Fruit fly (Drosophila melanogaster) whole organism, embryonic: ENCODE data around the gene CG18675.

ENCODE experiments used
- Ada2b ChIP-seq: fragments of 200-800 bp; sonication (Bioruptor generic); IDR thresholded peaks from 2 replicates; pipeline ENCODE4 v1.3.6; 2022; ENCODE audit warnings: missing biosample characterization, missing genetic modification characterization
- B-H2 ChIP-seq: fragments of 200-800 bp; sonication (Bioruptor generic); optimal IDR thresholded peaks from 2 replicates; lab custom pipeline; 2018; ENCODE audit warnings: missing biosample characterization, mild to moderate bottlenecking, missing genetic modification characterization
- Bdp1 ChIP-seq: fragments of 200-800 bp; sonication (Bioruptor generic); optimal IDR thresholded peaks from 3 replicates; lab custom pipeline; 2016; ENCODE audit warnings: missing biosample characterization, missing genetic modification characterization
- CG11696 ChIP-seq: fragments of 200-800 bp; sonication (Bioruptor generic); IDR thresholded peaks from 2 replicates; pipeline ENCODE4 v1.3.6; 2022; ENCODE audit warnings: missing biosample characterization, missing genetic modification characterization
- CG12071 ChIP-seq: fragments of 200-800 bp; sonication (Bioruptor generic); optimal IDR thresholded peaks from 3 replicates; lab custom pipeline; 2018; ENCODE audit warnings: missing biosample characterization, mild to moderate bottlenecking, missing genetic modification characterization
- CG12219 ChIP-seq: fragments of 200-800 bp; sonication (Bioruptor generic); optimal IDR thresholded peaks from 3 replicates; lab custom pipeline; 2018; ENCODE audit warnings: missing biosample characterization, mild to moderate bottlenecking, missing genetic modification characterization
- CG12769 ChIP-seq: fragments of 200-800 bp; sonication (Bioruptor generic); optimal IDR thresholded peaks from 2 replicates; lab custom pipeline; 2019; ENCODE audit warnings: missing biosample characterization, mild to moderate bottlenecking, missing genetic modification characterization, moderate library complexity
- CG13123 ChIP-seq: fragments of 200-800 bp; sonication (Bioruptor generic); optimal IDR thresholded peaks from 2 replicates; lab custom pipeline; 2016; ENCODE audit warnings: missing biosample characterization, missing genetic modification characterization
- CG14710 ChIP-seq: fragments of 200-800 bp; sonication (Bioruptor generic); optimal IDR thresholded peaks from 3 replicates; lab custom pipeline; 2019; ENCODE audit warnings: missing biosample characterization, mild to moderate bottlenecking, missing genetic modification characterization, moderate library complexity
- CG14965 ChIP-seq: fragments of 200-800 bp; sonication (Bioruptor generic); optimal IDR thresholded peaks from 2 replicates; lab custom pipeline; 2016; ENCODE audit warnings: missing biosample characterization, missing genetic modification characterization, borderline replicate concordance
- CG18599 ChIP-seq: fragments of 200-800 bp; sonication (Bioruptor generic); optimal IDR thresholded peaks from 3 replicates; lab custom pipeline; 2017; ENCODE audit warnings: missing biosample characterization, missing genetic modification characterization, mild to moderate bottlenecking, moderate library complexity, missing genetic modification reagents
- CG2120 ChIP-seq: fragments of 200-800 bp; sonication (Bioruptor generic); optimal IDR thresholded peaks from 3 replicates; lab custom pipeline; 2016; ENCODE audit warnings: missing biosample characterization, missing genetic modification characterization
- CG33213 ChIP-seq: fragments of 200-800 bp; sonication (Bioruptor generic); optimal IDR thresholded peaks from 3 replicates; lab custom pipeline; 2016; ENCODE audit warnings: missing biosample characterization, missing genetic modification characterization
- CG3838 ChIP-seq: fragments of 200-800 bp; sonication (Bioruptor generic); optimal IDR thresholded peaks from 3 replicates; lab custom pipeline; 2016; ENCODE audit warnings: missing biosample characterization, missing genetic modification characterization
- CG43689 ChIP-seq: fragments of 200-800 bp; sonication (Bioruptor generic); IDR thresholded peaks from 2 replicates; pipeline ENCODE4 v1.3.6; 2022; ENCODE audit warnings: missing biosample characterization, missing genetic modification characterization
- CG5180 ChIP-seq: fragments of 200-800 bp; sonication (Bioruptor generic); optimal IDR thresholded peaks from 3 replicates; lab custom pipeline; 2017; ENCODE audit warnings: missing biosample characterization, missing genetic modification characterization, mild to moderate bottlenecking, moderate library complexity, missing genetic modification reagents
- CG6175 ChIP-seq: fragments of 200-800 bp; sonication (Bioruptor generic); IDR thresholded peaks from 3 replicates; pipeline ENCODE4 v1.3.6; 2022; ENCODE audit warnings: missing biosample characterization, missing genetic modification characterization
- CG6791 ChIP-seq: fragments of 200-800 bp; sonication (Bioruptor generic); IDR thresholded peaks from 3 replicates; pipeline ENCODE4 v1.3.6; 2022; ENCODE audit warnings: missing biosample characterization, missing genetic modification characterization; ENCODE audit not compliant: partially characterized antibody
- CG6813 ChIP-seq: fragments of 200-800 bp; sonication (Bioruptor generic); optimal IDR thresholded peaks from 2 replicates; lab custom pipeline; 2017; ENCODE audit warnings: missing biosample characterization, missing genetic modification characterization, mild to moderate bottlenecking, moderate library complexity, missing genetic modification reagents
- CG8290 ChIP-seq, 3 experiments: fragments of 200-800 bp; sonication (Bioruptor generic); optimal IDR thresholded peaks; 2 replicates each; lab custom pipeline; 2016 to 2019; ENCODE audit warnings: missing biosample characterization in 3 of 3, missing genetic modification characterization in 3 of 3, mild to moderate bottlenecking in 2 of 3, moderate library complexity in 1 of 3
- CG9876 ChIP-seq: fragments of 200-800 bp; sonication (Bioruptor generic); optimal IDR thresholded peaks from 2 replicates; lab custom pipeline; 2016; ENCODE audit warnings: missing biosample characterization, missing genetic modification characterization
- Deaf1 ChIP-seq: fragments of 200-800 bp; optimal IDR thresholded peaks from 3 replicates; lab custom pipeline; 2019; ENCODE audit warnings: missing biosample characterization, mild to moderate bottlenecking, missing genetic modification characterization, moderate library complexity
- E2f2 ChIP-seq: fragments of 200-800 bp; sonication (Bioruptor generic); IDR thresholded peaks from 2 replicates; pipeline ENCODE4 v1.3.6; 2022; ENCODE audit warnings: missing biosample characterization, missing genetic modification characterization
- Gug ChIP-seq: fragments of 200-800 bp; sonication (Bioruptor generic); IDR thresholded peaks from 4 replicates; pipeline ENCODE4 v1.3.6; 2022; ENCODE audit warnings: missing biosample characterization, missing genetic modification characterization
- HLHmδ ChIP-seq: fragments of 200-800 bp; sonication (Bioruptor generic); optimal IDR thresholded peaks from 2 replicates; lab custom pipeline; 2018; ENCODE audit warnings: missing biosample characterization, mild to moderate bottlenecking, missing genetic modification characterization, moderate library complexity
- HmgD ChIP-seq: fragments of 200-800 bp; sonication (Bioruptor generic); optimal IDR thresholded peaks from 3 replicates; lab custom pipeline; 2016; ENCODE audit warnings: missing biosample characterization, missing genetic modification characterization
- Hmr ChIP-seq: fragments of 200-800 bp; sonication (Bioruptor generic); optimal IDR thresholded peaks from 3 replicates; lab custom pipeline; 2017; ENCODE audit warnings: mild to moderate bottlenecking, missing biosample characterization, missing genetic modification reagents, missing genetic modification characterization
- Hsf ChIP-seq: fragments of 200-800 bp; sonication (Bioruptor generic); optimal IDR thresholded peaks from 3 replicates; lab custom pipeline; 2016; ENCODE audit warnings: missing biosample characterization, missing genetic modification characterization
- Lhr ChIP-seq: fragments of 200-800 bp; sonication (Bioruptor generic); optimal IDR thresholded peaks from 3 replicates; lab custom pipeline; 2017; ENCODE audit warnings: mild to moderate bottlenecking, missing biosample characterization, missing genetic modification reagents, missing genetic modification characterization
- Med ChIP-seq: fragments of 200-800 bp; sonication (Bioruptor generic); peaks from one replicate; lab custom pipeline; 2016; ENCODE audit warnings: missing biosample characterization, missing genetic modification characterization, mild to moderate bottlenecking, inconsistent platforms, moderate library complexity
- Nf-YC ChIP-seq: fragments of 200-800 bp; optimal IDR thresholded peaks from 3 replicates; lab custom pipeline; 2019; ENCODE audit warnings: missing biosample characterization, mild to moderate bottlenecking, missing genetic modification characterization, moderate library complexity
- Optix ChIP-seq: fragments of 200-800 bp; sonication (Bioruptor generic); IDR thresholded peaks from 3 replicates; pipeline ENCODE4 v1.3.6; 2022; ENCODE audit warnings: missing biosample characterization, missing genetic modification characterization
- Poxn ChIP-seq: fragments of 200-800 bp; sonication (Bioruptor generic); IDR thresholded peaks from 2 replicates; pipeline ENCODE4 v1.3.6; 2022; ENCODE audit warnings: missing biosample characterization, missing genetic modification characterization
- al ChIP-seq: fragments of 200-800 bp; sonication (Bioruptor generic); IDR thresholded peaks from 2 replicates; pipeline ENCODE4 v1.3.6; 2022; ENCODE audit warnings: missing biosample characterization, missing genetic modification characterization
- bigmax ChIP-seq: fragments of 200-800 bp; sonication (Bioruptor generic); optimal IDR thresholded peaks from 2 replicates; lab custom pipeline; 2018; ENCODE audit warnings: missing biosample characterization, mild to moderate bottlenecking, missing genetic modification characterization
- ci ChIP-seq: fragments of 200-800 bp; sonication (Bioruptor generic); IDR thresholded peaks from 3 replicates; pipeline ENCODE4 v1.3.6; 2022; ENCODE audit warnings: missing biosample characterization, missing genetic modification characterization
- dysf ChIP-seq: fragments of 200-800 bp; sonication (Bioruptor generic); IDR thresholded peaks from 3 replicates; pipeline ENCODE4 v1.3.6; 2022; ENCODE audit warnings: missing biosample characterization, missing genetic modification characterization
- gcm2 ChIP-seq: fragments of 200-800 bp; sonication (Bioruptor generic); optimal IDR thresholded peaks from 2 replicates; lab custom pipeline; 2016; ENCODE audit warnings: missing biosample characterization, missing genetic modification characterization
- gem ChIP-seq: fragments of 200-800 bp; sonication (Bioruptor generic); optimal IDR thresholded peaks from 2 replicates; lab custom pipeline; 2019; ENCODE audit warnings: missing biosample characterization, mild to moderate bottlenecking, missing genetic modification characterization, moderate library complexity
- knrl ChIP-seq: fragments of 200-800 bp; sonication (Bioruptor generic); IDR thresholded peaks from 3 replicates; pipeline ENCODE4 v1.3.6; 2022; ENCODE audit warnings: missing biosample characterization, missing genetic modification characterization; ENCODE audit not compliant: partially characterized antibody
- lab ChIP-seq: fragments of 200-800 bp; sonication (Bioruptor generic); optimal IDR thresholded peaks from 3 replicates; lab custom pipeline; 2017; ENCODE audit warnings: missing biosample characterization, missing genetic modification characterization, mild to moderate bottlenecking, moderate library complexity, missing genetic modification reagents
- mam ChIP-seq: fragments of 200-800 bp; sonication (Bioruptor generic); optimal IDR thresholded peaks from 3 replicates; lab custom pipeline; 2016; ENCODE audit warnings: missing biosample characterization, missing genetic modification characterization
- odd ChIP-seq: fragments of 200-800 bp; sonication (Bioruptor generic); optimal IDR thresholded peaks from 2 replicates; lab custom pipeline; 2017; ENCODE audit warnings: missing biosample characterization, mild to moderate bottlenecking, missing genetic modification characterization
- ro ChIP-seq: fragments of 200-800 bp; sonication (Bioruptor generic); IDR thresholded peaks from 2 replicates; pipeline ENCODE4 v1.3.6; 2022; ENCODE audit warnings: missing biosample characterization, missing genetic modification characterization
- slbo ChIP-seq: fragments of 200-800 bp; sonication (Bioruptor generic); IDR thresholded peaks from 2 replicates; pipeline ENCODE4 v1.3.6; 2022; ENCODE audit warnings: missing biosample characterization, missing genetic modification characterization
- so ChIP-seq: fragments of 200-800 bp; sonication (Bioruptor generic); IDR thresholded peaks from 3 replicates; pipeline ENCODE4 v1.3.6; 2022; ENCODE audit warnings: missing biosample characterization, missing genetic modification characterization
- stc ChIP-seq: fragments of 200-800 bp; sonication (Bioruptor generic); IDR thresholded peaks from 2 replicates; pipeline ENCODE4 v1.3.6; 2022; ENCODE audit warnings: missing biosample characterization, missing genetic modification characterization
- tna ChIP-seq: fragments of 200-800 bp; sonication (Bioruptor generic); IDR thresholded peaks from 2 replicates; pipeline ENCODE4 v1.3.6; 2022; ENCODE audit warnings: missing biosample characterization, missing genetic modification characterization; ENCODE audit not compliant: partially characterized antibody
- trh ChIP-seq: fragments of 200-800 bp; sonication (Bioruptor generic); optimal IDR thresholded peaks from 2 replicates; lab custom pipeline; 2016; ENCODE audit warnings: missing biosample characterization, missing genetic modification characterization
- twi ChIP-seq: fragments of 200-800 bp; optimal IDR thresholded peaks from 2 replicates; lab custom pipeline; 2019; ENCODE audit warnings: missing biosample characterization, mild to moderate bottlenecking, missing genetic modification characterization, moderate library complexity

The CG18675 gene

dm6 chr3L:4221226-4221770, 47.6 kb downstream of the CG18675 start:
- TF ChIP-seq CG6791 (GFP tag; lab: Robert Waterston, UW) (0 out of 3 replicates have a peak, but pooled peaks have one; percentile 33), twi (peak; percentile 34), lab (peak; percentile 81), CG14965 (GFP tag; lab: Kevin White, UChicago) (no peak), CG2120 (GFP tag; lab: Kevin White, UChicago) (no peak), so (GFP tag; lab: Robert Waterston, UW) (0 out of 3 replicates have a peak, but pooled peaks have one; percentile 41), slbo (no peak), trh (GFP tag; lab: Kevin White, UChicago) (no peak), CG13123 (GFP tag; lab: Kevin White, UChicago) (no peak), CG33213 (no peak), CG18599 (GFP tag; lab: Kevin White, UChicago) (peak; percentile 26), al (GFP tag; lab: Robert Waterston, UW) (no peak), CG6175 (GFP tag; lab: Robert Waterston, UW) (peak; percentile 63; the same call in 2 of the 3 replicates), ci (GFP tag; lab: Robert Waterston, UW) (0 out of 3 replicates have a peak, but pooled peaks have one; percentile 43), CG14710 (tag; lab: Kevin White, UChicago) (no peak), Lhr (GFP tag; lab: Kevin White, UChicago) (no peak), CG6813 (GFP tag; lab: Kevin White, UChicago) (peak; percentile 9), Gug (GFP tag; lab: Robert Waterston, UW) (peak; percentile 4; the same call in 2 of the 4 replicates), tna (GFP tag; lab: Robert Waterston, UW) (0 out of 2 replicates have a peak, but pooled peaks have one; percentile 7), dysf (no peak), gem (tag; lab: Kevin White, UChicago) (peak; percentile 18), CG8290 (GFP tag; optimal IDR thresholded peaks at IDR 0.05; lab: Kevin White, UChicago) (no peak), CG8290 (tag; optimal IDR thresholded peaks at IDR 0.05; lab: Kevin White, UChicago) (peak in 1 of 2 experiments; percentile 86), Deaf1 (tag; lab: Kevin White, UChicago) (peak; percentile 97), HmgD (no peak), knrl (GFP tag; lab: Robert Waterston, UW) (no peak), CG5180 (GFP tag; lab: Kevin White, UChicago) (peak; percentile 14), Optix (GFP tag; lab: Robert Waterston, UW) (no peak), gcm2 (GFP tag; lab: Kevin White, UChicago) (no peak), CG43689 (GFP tag; lab: Robert Waterston, UW) (no peak), bigmax (GFP tag; lab: Kevin White, UChicago) (no peak), E2f2 (GFP tag; lab: Robert Waterston, UW) (0 out of 2 replicates have a peak, but pooled peaks have one; percentile 15), CG12071 (GFP tag; lab: Kevin White, UChicago) (no peak), CG12769 (tag; lab: Kevin White, UChicago) (peak; percentile 95), mam (GFP tag; lab: Kevin White, UChicago) (no peak), CG12219 (GFP tag; lab: Kevin White, UChicago) (peak; percentile 43), CG11696 (no peak), Bdp1 (GFP tag; lab: Kevin White, UChicago) (no peak), CG3838 (no peak), Hsf (no peak), Poxn (GFP tag; lab: Robert Waterston, UW) (no peak), Med (GFP tag; lab: Kevin White, UChicago) (peak; percentile 30), ro (GFP tag; lab: Robert Waterston, UW) (no peak), Nf-YC (tag; lab: Kevin White, UChicago) (peak; percentile 34), CG9876 (GFP tag; lab: Kevin White, UChicago) (no peak), stc (GFP tag; lab: Robert Waterston, UW) (no peak), Hmr (GFP tag; lab: Kevin White, UChicago) (peak; percentile 34), Ada2b (GFP tag; lab: Robert Waterston, UW) (no peak), B-H2 (GFP tag; lab: Kevin White, UChicago) (peak; percentile 40), HLHmδ (GFP tag; lab: Kevin White, UChicago) (no peak), odd (GFP tag; lab: Kevin White, UChicago) (peak; percentile 0)
